Worm (Caenorhabditis elegans) whole organism, L1 larva: ENCODE measurements around the gene smoc-1.
A peak's percentile ranks its signal among the peaks of the same experiment; 100 is the strongest.

Experiments
- C04F5.9 ChIP-seq: sonication (generic microtip); optimal IDR thresholded peaks from 2 replicates; lab custom pipeline; 2016; ENCODE audit warnings: missing genetic modification characterization, missing compliant biosample characterization
- C34B4.2 ChIP-seq: sonication (generic microtip); optimal IDR thresholded peaks from 2 replicates; lab custom pipeline; 2017; ENCODE audit warnings: mild to moderate bottlenecking, missing genetic modification characterization, missing compliant biosample characterization
- F16B12.6 ChIP-seq: fragments of 150-350 bp; optimal IDR thresholded peaks from 2 replicates; lab custom pipeline; 2014; ENCODE audit warnings: missing biosample characterization, missing genetic modification characterization
- Y116A8C.19 ChIP-seq: sonication (generic microtip); optimal IDR thresholded peaks from 2 replicates; lab custom pipeline; 2016; ENCODE audit warnings: missing compliant biosample characterization, missing genetic modification characterization, borderline replicate concordance
- ama-1 ChIP-seq: fragments of 150-350 bp; optimal IDR thresholded peaks from 2 replicates; lab custom pipeline; 2014
- blmp-1 ChIP-seq: fragments of 150-350 bp; optimal IDR thresholded peaks from 2 replicates; lab custom pipeline; 2014; ENCODE audit warnings: missing biosample characterization, missing genetic modification characterization
- ceh-63 ChIP-seq: fragments of 200-800 bp; sonication (Bioruptor generic); optimal IDR thresholded peaks from 2 replicates; lab custom pipeline; 2018; ENCODE audit warnings: mild to moderate bottlenecking, missing genetic modification characterization, missing compliant biosample characterization
- ceh-8 ChIP-seq: fragments of 200-800 bp; sonication (Bioruptor generic); optimal IDR thresholded peaks from 2 replicates; lab custom pipeline; 2018; ENCODE audit warnings: mild to moderate bottlenecking, missing genetic modification characterization, moderate library complexity, missing compliant biosample characterization
- ceh-82 ChIP-seq, 3 experiments: fragments of 150-350 bp in 1 of 3; sonication (generic microtip) in 2 of 3; optimal IDR thresholded peaks; 2 replicates each; lab custom pipeline; 2014 to 2017; ENCODE audit warnings: missing biosample characterization in 3 of 3, missing genetic modification characterization in 3 of 3
- ceh-88 ChIP-seq: fragments of 200-800 bp; sonication (Bioruptor generic); IDR thresholded peaks from 2 replicates; pipeline ENCODE4 v1.3.6; 2022; ENCODE audit warnings: missing genetic modification characterization, missing compliant biosample characterization
- ceh-90 ChIP-seq: sonication (generic microtip); optimal IDR thresholded peaks from 2 replicates; lab custom pipeline; 2016; ENCODE audit warnings: missing genetic modification characterization, missing compliant biosample characterization
- dpl-1 ChIP-seq, 3 experiments: fragments of 150-350 bp in 2 of 3; sonication (generic microtip) in 1 of 3; optimal IDR thresholded peaks; 2 replicates each; lab custom pipeline; 2014 to 2017; ENCODE audit warnings: missing biosample characterization in 3 of 3, missing genetic modification characterization in 3 of 3, missing genetic modification reagents in 3 of 3
- efl-1 ChIP-seq, 4 experiments: fragments of 150-350 bp; optimal IDR thresholded peaks in 3 of 4; peaks in 1 of 4; 1 replicate in 1 of 4; 2 replicates in 3 of 4; lab custom pipeline; 2014; ENCODE audit warnings: missing biosample characterization in 2 of 4, missing genetic modification characterization in 2 of 4, missing genetic modification reagents in 2 of 4
- egl-13 ChIP-seq: sonication (generic microtip); optimal IDR thresholded peaks from 2 replicates; lab custom pipeline; 2016; ENCODE audit warnings: missing genotype, missing genetic modification reagents, missing genetic modification characterization, missing compliant biosample characterization
- elt-2 ChIP-seq: sonication (generic microtip); optimal IDR thresholded peaks from 2 replicates; lab custom pipeline; 2016; ENCODE audit warnings: missing genetic modification characterization, mild to moderate bottlenecking, inconsistent platforms, missing compliant biosample characterization, missing genetic modification reagents
- elt-3 ChIP-seq, 6 experiments: fragments of 150-350 bp in 1 of 6; sonication (generic microtip); optimal IDR thresholded peaks; 2 replicates each; lab custom pipeline; 2017 to 2018; ENCODE audit warnings: missing biosample characterization in 6 of 6, missing genetic modification characterization in 6 of 6, inconsistent platforms in 1 of 6
- ets-5 ChIP-seq: fragments of 200-800 bp; sonication (Bioruptor generic); IDR thresholded peaks from 2 replicates; pipeline ENCODE4 v1.3.6; 2022; ENCODE audit warnings: missing genetic modification characterization, missing compliant biosample characterization
- fkh-4 ChIP-seq: sonication (generic microtip); optimal IDR thresholded peaks from 2 replicates; lab custom pipeline; 2016; ENCODE audit warnings: missing compliant biosample characterization, missing genetic modification characterization, borderline replicate concordance
- fkh-8 ChIP-seq: sonication (generic microtip); optimal IDR thresholded peaks from 2 replicates; lab custom pipeline; 2016; ENCODE audit warnings: mild to moderate bottlenecking, missing genetic modification characterization, missing compliant biosample characterization
- fos-1 ChIP-seq: fragments of 150-350 bp; optimal IDR thresholded peaks from 2 replicates; lab custom pipeline; 2014; ENCODE audit warnings: missing biosample characterization, missing genetic modification characterization
- grh-1 ChIP-seq: fragments of 200-800 bp; sonication (Bioruptor generic); IDR thresholded peaks from 2 replicates; pipeline ENCODE4 v1.3.6; 2022; ENCODE audit warnings: missing genetic modification reagents, missing genetic modification characterization, missing compliant biosample characterization
- irx-1 ChIP-seq: sonication (generic microtip); optimal IDR thresholded peaks from 2 replicates; lab custom pipeline; 2016; ENCODE audit warnings: missing genetic modification characterization, missing compliant biosample characterization
- lin-13 ChIP-seq: fragments of 150-350 bp; optimal IDR thresholded peaks from 2 replicates; lab custom pipeline; 2014; ENCODE audit warnings: missing biosample characterization, missing genetic modification reagents, missing genetic modification characterization
- lin-14 ChIP-seq: fragments of 200-800 bp; sonication (Bioruptor generic); optimal IDR thresholded peaks from 2 replicates; lab custom pipeline; 2018; ENCODE audit warnings: mild to moderate bottlenecking, missing genetic modification characterization, moderate library complexity, missing compliant biosample characterization
- lin-35 ChIP-seq, 2 experiments: fragments of 150-350 bp; optimal IDR thresholded peaks; 2 replicates each; lab custom pipeline; 2014; ENCODE audit warnings: missing biosample characterization in 2 of 2, missing genetic modification characterization in 2 of 2, missing genetic modification reagents in 2 of 2
- lin-39 ChIP-seq: fragments of 150-350 bp; optimal IDR thresholded peaks from 2 replicates; lab custom pipeline; 2014; ENCODE audit warnings: missing biosample characterization, missing genetic modification reagents, missing genetic modification characterization
- lir-3 ChIP-seq: sonication (generic microtip); optimal IDR thresholded peaks from 2 replicates; lab custom pipeline; 2016; ENCODE audit warnings: mild to moderate bottlenecking, missing genetic modification characterization, moderate library complexity, missing compliant biosample characterization; ENCODE audit not compliant: poor library complexity
- lsy-2 ChIP-seq, 2 experiments: fragments of 150-350 bp; optimal IDR thresholded peaks; 2 replicates each; lab custom pipeline; 2014; ENCODE audit warnings: missing biosample characterization in 2 of 2, missing genetic modification characterization in 2 of 2
- mep-1 ChIP-seq: fragments of 150-350 bp; optimal IDR thresholded peaks from 2 replicates; lab custom pipeline; 2014; ENCODE audit warnings: missing biosample characterization, missing genetic modification characterization
- nhr-11 ChIP-seq: fragments of 150-350 bp; optimal IDR thresholded peaks from 2 replicates; lab custom pipeline; 2014; ENCODE audit warnings: missing biosample characterization, missing genetic modification characterization
- nhr-19 ChIP-seq: fragments of 200-800 bp; sonication (Bioruptor generic); conservative IDR thresholded peaks from 2 replicates; pipeline ENCODE4 v1.3.6; 2022; ENCODE audit warnings: missing genetic modification characterization, missing compliant biosample characterization
- nhr-20 ChIP-seq: sonication (generic microtip); optimal IDR thresholded peaks from 2 replicates; lab custom pipeline; 2016; ENCODE audit warnings: mild to moderate bottlenecking, missing genetic modification characterization, missing compliant biosample characterization
- nhr-28 ChIP-seq: fragments of 150-350 bp; optimal IDR thresholded peaks from 2 replicates; lab custom pipeline; 2014; ENCODE audit warnings: missing biosample characterization, missing genetic modification characterization
- nhr-71 ChIP-seq: sonication (generic microtip); optimal IDR thresholded peaks from 2 replicates; lab custom pipeline; 2016; ENCODE audit warnings: mild to moderate bottlenecking, missing genetic modification characterization, moderate library complexity, missing compliant biosample characterization
- nhr-85 ChIP-seq: sonication (generic microtip); peaks from one replicate; lab custom pipeline; 2016; ENCODE audit warnings: missing genetic modification characterization, inconsistent platforms, missing compliant biosample characterization
- pax-3 ChIP-seq: fragments of 200-800 bp; sonication (Bioruptor generic); optimal IDR thresholded peaks from 2 replicates; lab custom pipeline; 2018; ENCODE audit warnings: mild to moderate bottlenecking, missing genetic modification characterization, moderate library complexity, missing compliant biosample characterization
- pqm-1 ChIP-seq: sonication (generic microtip); optimal IDR thresholded peaks from 3 replicates; lab custom pipeline; 2017; ENCODE audit warnings: missing biosample characterization, missing genetic modification characterization
- skn-1 ChIP-seq: fragments of 150-350 bp; optimal IDR thresholded peaks from 2 replicates; lab custom pipeline; 2014; ENCODE audit warnings: missing biosample characterization, missing genetic modification characterization
- snpc-4 ChIP-seq: fragments of 150-350 bp; optimal IDR thresholded peaks from 2 replicates; lab custom pipeline; 2014; ENCODE audit warnings: missing biosample characterization, missing genetic modification characterization
- snu-23 ChIP-seq: sonication (generic microtip); optimal IDR thresholded peaks from 2 replicates; lab custom pipeline; 2016; ENCODE audit warnings: missing genetic modification characterization, missing compliant biosample characterization
- tbx-2 ChIP-seq: sonication (generic microtip); optimal IDR thresholded peaks from 2 replicates; lab custom pipeline; 2016; ENCODE audit warnings: missing genetic modification characterization, missing compliant biosample characterization
- unc-130 ChIP-seq: fragments of 150-350 bp; optimal IDR thresholded peaks from 2 replicates; lab custom pipeline; 2017; ENCODE audit warnings: missing biosample characterization, missing genetic modification characterization, inconsistent platforms
- xbp-1 ChIP-seq: sonication (generic microtip); optimal IDR thresholded peaks from 2 replicates; lab custom pipeline; 2016; ENCODE audit warnings: missing genetic modification characterization, missing compliant biosample characterization
- zag-1 ChIP-seq: fragments of 150-350 bp; optimal IDR thresholded peaks from 2 replicates; lab custom pipeline; 2014; ENCODE audit warnings: missing biosample characterization, missing genetic modification characterization
- zip-4 ChIP-seq: fragments of 200-800 bp; sonication (Bioruptor generic); optimal IDR thresholded peaks from 2 replicates; lab custom pipeline; 2018; ENCODE audit warnings: mild to moderate bottlenecking, missing genetic modification characterization, moderate library complexity, missing compliant biosample characterization

smoc-1 gene

ce11 chrV:11796343-11796742 lies 38.9 kb downstream of the smoc-1 start:
- TF ChIP-seq nhr-11 (tag; lab: Kevin White, UChicago) (no peak), lin-13 (GFP tag; lab: Kevin White, UChicago) (no peak), blmp-1 (peak; percentile 28), egl-13 (no peak), lir-3 (tag; lab: Kevin White, UChicago) (peak; percentile 1), ets-5 (GFP tag; lab: Robert Waterston, UW) (no peak), lsy-2 (tag; optimal IDR thresholded peaks at IDR 0.05; lab: Kevin White, UChicago) (peak in 1 of 2 experiments; percentile 58), snu-23 (GFP tag; lab: Kevin White, UChicago) (peak; percentile 30), lin-35 (GFP tag; optimal IDR thresholded peaks at IDR 0.05; lab: Kevin White, UChicago) (peak in 1 of 2 experiments; percentile 31), grh-1 (GFP tag; lab: Robert Waterston, UW) (0 out of 2 replicates have a peak, but pooled peaks have one; percentile 18), lin-14 (GFP tag; lab: Kevin White, UChicago) (peak; percentile 34), dpl-1 (GFP tag; optimal IDR thresholded peaks at IDR 0.05; lab: Kevin White, UChicago) (no peak), Y116A8C.19 (tag; lab: Kevin White, UChicago) (no peak), unc-130 (peak; percentile 39), nhr-85 (peak; percentile 91), nhr-20 (peak; percentile 60), nhr-28 (tag; lab: Kevin White, UChicago) (no peak), nhr-19 (GFP tag; lab: Robert Waterston, UW) (peak; percentile 46), elt-3 (tag; optimal IDR thresholded peaks at IDR 0.05; lab: Kevin White, UChicago) (peak in 5 of 6 experiments; percentile 30 to 90 (median 51)), tbx-2 (tag; lab: Kevin White, UChicago) (peak; percentile 51), nhr-71 (tag; lab: Kevin White, UChicago) (peak; percentile 59)

- peak; percentile 46 for TF ChIP-seq nhr-85
- TF ChIP-seq skn-1 (tag; lab: Kevin White, UChicago), result no peak
- TF ChIP-seq F16B12.6 (tag; lab: Kevin White, UChicago), result no peak
- TF ChIP-seq nhr-20, result peak; percentile 46
- peak; percentile 27 for TF ChIP-seq lin-14 (GFP tag; lab: Kevin White, UChicago)
- TF ChIP-seq efl-1 (optimal IDR thresholded peaks at IDR 0.05; lab: Kevin White, UChicago), result no peak
- TF ChIP-seq efl-1 (GFP tag; optimal IDR thresholded peaks at IDR 0.05 in 1 of 2; lab: Kevin White, UChicago), result peak in 1 of 2 experiments; percentile 93
- peak; percentile 60 for TF ChIP-seq blmp-1
Measured at ce11 chrV:11797272-11797855, 39.9 kb downstream of the smoc-1 start.

- TF ChIP-seq irx-1 (tag; lab: Kevin White, UChicago) (no peak), nhr-71 (tag; lab: Kevin White, UChicago) (peak; percentile 73), Y116A8C.19 (tag; lab: Kevin White, UChicago) (no peak), xbp-1 (tag; lab: Kevin White, UChicago) (no peak), snpc-4 (tag; lab: Kevin White, UChicago) (no peak), zag-1 (tag; lab: Kevin White, UChicago) (no peak), ceh-88 (no peak), ceh-82 (tag; optimal IDR thresholded peaks at IDR 0.05; lab: Kevin White, UChicago) (no peak), lin-14 (GFP tag; lab: Kevin White, UChicago) (peak; percentile 24), C34B4.2 (tag; lab: Kevin White, UChicago) (no peak), ceh-8 (GFP tag; lab: Kevin White, UChicago) (no peak), ets-5 (GFP tag; lab: Robert Waterston, UW) (no peak), egl-13 (no peak), lsy-2 (tag; optimal IDR thresholded peaks at IDR 0.05; lab: Kevin White, UChicago) (no peak), pax-3 (tag; lab: Kevin White, UChicago) (no peak), lin-13 (GFP tag; lab: Kevin White, UChicago) (no peak), ceh-90 (tag; lab: Kevin White, UChicago) (no peak), fkh-4 (tag; lab: Kevin White, UChicago) (no peak), zip-4 (no peak), unc-130 (no peak), lin-39 (tag; lab: Kevin White, UChicago) (no peak), lir-3 (tag; lab: Kevin White, UChicago) (peak; percentile 20), elt-2 (tag; lab: Kevin White, UChicago) (no peak), nhr-85 (peak; percentile 74), pqm-1 (tag; lab: Kevin White, UChicago) (no peak), C04F5.9 (tag; lab: Kevin White, UChicago) (no peak), lin-35 (GFP tag; optimal IDR thresholded peaks at IDR 0.05; lab: Kevin White, UChicago) (peak in 1 of 2 experiments; percentile 53), dpl-1 (GFP tag; optimal IDR thresholded peaks at IDR 0.05; lab: Kevin White, UChicago) (no peak), ceh-63 (GFP tag; lab: Kevin White, UChicago) (no peak), fkh-8 (tag; lab: Kevin White, UChicago) (no peak), ama-1 (lab: Kevin White, UChicago) (no peak), mep-1 (tag; lab: Kevin White, UChicago) (no peak), fos-1 (no peak), elt-3 (tag; optimal IDR thresholded peaks at IDR 0.05; lab: Kevin White, UChicago) (peak in 1 of 6 experiments; percentile 19), nhr-11 (tag; lab: Kevin White, UChicago) (no peak)
Measured at ce11 chrV:11798320-11798719, 40.9 kb downstream of the smoc-1 start.
